Worm (Caenorhabditis elegans): Measurements from ENCODE around the gene mlcd-1.

ce11 chrIII:4524071-4524470 lies 43.9 kb downstream of the mlcd-1 start:
- no peak for TF ChIP-seq elt-3 (tag; optimal IDR thresholded peaks at IDR 0.05)
- no peak for TF ChIP-seq nhr-76 (tag; optimal IDR thresholded peaks at IDR 0.05)
- TF ChIP-seq flh-1 (GFP tag; optimal IDR thresholded peaks at IDR 0.05) = no peak
- TF ChIP-seq mab-5 (tag; optimal IDR thresholded peaks at IDR 0.05) = no peak
- no peak for TF ChIP-seq unc-62 (GFP tag; optimal IDR thresholded peaks at IDR 0.05)
